Worm (Caenorhabditis elegans) whole organism, early embryonic: ENCODE data around the gene oig-8.

ENCODE experiments used
- B0310.2 ChIP-seq: sonication (generic microtip); optimal IDR thresholded peaks from 2 replicates; lab custom pipeline; 2016; ENCODE audit warnings: mild to moderate bottlenecking, missing genetic modification characterization, missing compliant biosample characterization
- F13C5.2 ChIP-seq: sonication (generic microtip); optimal IDR thresholded peaks from 2 replicates; lab custom pipeline; 2017; ENCODE audit warnings: mild to moderate bottlenecking, missing genetic modification characterization, inconsistent platforms, missing compliant biosample characterization
- aly-1 ChIP-seq: sonication (generic microtip); optimal IDR thresholded peaks from 2 replicates; lab custom pipeline; 2016; ENCODE audit warnings: missing genetic modification characterization, missing compliant biosample characterization
- ama-1 ChIP-seq: fragments of 150-350 bp; optimal IDR thresholded peaks from 2 replicates; lab custom pipeline; 2014
- ceh-13 ChIP-seq: fragments of 200-800 bp; sonication (Bioruptor generic); optimal IDR thresholded peaks from 2 replicates; lab custom pipeline; 2018; ENCODE audit warnings: mild to moderate bottlenecking, missing genetic modification characterization, missing compliant biosample characterization
- ceh-36 ChIP-seq: sonication (generic microtip); optimal IDR thresholded peaks from 2 replicates; lab custom pipeline; 2016; ENCODE audit warnings: missing genetic modification characterization, inconsistent platforms, missing compliant biosample characterization
- ets-7 ChIP-seq: sonication (generic microtip); optimal IDR thresholded peaks from 2 replicates; lab custom pipeline; 2016; ENCODE audit warnings: missing genotype, missing genetic modification characterization, missing compliant biosample characterization
- flt-1 ChIP-seq: fragments of 200-800 bp; sonication (Bioruptor generic); IDR thresholded peaks from 2 replicates; pipeline ENCODE4 v1.3.6; 2022; ENCODE audit warnings: missing genetic modification characterization, missing compliant biosample characterization
- hmbx-1 ChIP-seq: sonication (generic microtip); optimal IDR thresholded peaks from 2 replicates; lab custom pipeline; 2016; ENCODE audit warnings: mild to moderate bottlenecking, missing genetic modification characterization, missing compliant biosample characterization
- hmg-4 ChIP-seq: fragments of 200-800 bp; sonication (Bioruptor generic); optimal IDR thresholded peaks from 2 replicates; lab custom pipeline; 2018; ENCODE audit warnings: mild to moderate bottlenecking, missing genetic modification characterization, missing compliant biosample characterization
- hnd-1 ChIP-seq: sonication (generic microtip); optimal IDR thresholded peaks from 2 replicates; lab custom pipeline; 2016; ENCODE audit warnings: missing genetic modification characterization, missing compliant biosample characterization
- pes-1 ChIP-seq: fragments of 200-800 bp; sonication (Bioruptor generic); IDR thresholded peaks from 2 replicates; pipeline ENCODE4 v1.3.6; 2022; ENCODE audit warnings: missing genetic modification reagents, missing genetic modification characterization, missing compliant biosample characterization
- scrt-1 ChIP-seq: fragments of 200-800 bp; sonication (Bioruptor generic); IDR thresholded peaks from 2 replicates; pipeline ENCODE4 v1.3.6; 2022; ENCODE audit warnings: missing genetic modification characterization, missing compliant biosample characterization
- sea-1 ChIP-seq: fragments of 200-800 bp; sonication (Bioruptor generic); conservative IDR thresholded peaks from 2 replicates; pipeline ENCODE4 v1.3.6; 2022; ENCODE audit warnings: missing genetic modification characterization, missing compliant biosample characterization
- tbx-11 ChIP-seq: fragments of 200-800 bp; sonication (Bioruptor generic); IDR thresholded peaks from 2 replicates; pipeline ENCODE4 v1.3.6; 2022; ENCODE audit warnings: missing genetic modification characterization, missing compliant biosample characterization
- tbx-37 ChIP-seq: fragments of 200-800 bp; sonication (Bioruptor generic); conservative IDR thresholded peaks from 2 replicates; pipeline ENCODE4 v1.3.6; 2022; ENCODE audit warnings: missing genetic modification reagents, missing genetic modification characterization, missing compliant biosample characterization
- tra-4 ChIP-seq: sonication (generic microtip); optimal IDR thresholded peaks from 2 replicates; lab custom pipeline; 2017; ENCODE audit warnings: missing genetic modification characterization, missing compliant biosample characterization

The oig-8 gene

ce11 chrII:6649026-6649425 is at the start of gene oig-8:
Gene oig-8, minus strand, starts transcription at chrII:6649126.
- TF ChIP-seq hmbx-1 (no peak), B0310.2 (tag; lab: Kevin White, UChicago) (no peak), aly-1 (tag; lab: Kevin White, UChicago) (no peak), flt-1 (GFP tag; lab: Robert Waterston, UW) (no peak), tbx-11 (no peak), pes-1 (GFP tag; lab: Robert Waterston, UW) (no peak), sea-1 (GFP tag; lab: Robert Waterston, UW) (no peak), ceh-36 (tag; lab: Kevin White, UChicago) (no peak), hnd-1 (tag; lab: Kevin White, UChicago) (no peak), tbx-37 (GFP tag; lab: Robert Waterston, UW) (no peak), ama-1 (lab: Kevin White, UChicago) (no peak), scrt-1 (no peak), tra-4 (tag; lab: Kevin White, UChicago) (no peak), ets-7 (no peak), F13C5.2 (no peak), ceh-13 (GFP tag; lab: Kevin White, UChicago) (no peak), hmg-4 (GFP tag; lab: Kevin White, UChicago) (no peak)

ce11 chrII:6695388-6695787 is 46.5 kb upstream of the oig-8 start, which contains the start of gene C18H9.5:
Gene C18H9.5, minus strand, starts transcription at chrII:6695566.
- no peak for TF ChIP-seq hnd-1 (tag; lab: Kevin White, UChicago)
- no peak for TF ChIP-seq aly-1 (tag; lab: Kevin White, UChicago)
- TF ChIP-seq ceh-36 (tag; lab: Kevin White, UChicago): no peak
- no peak for TF ChIP-seq ets-7
- no peak for TF ChIP-seq tra-4 (tag; lab: Kevin White, UChicago)
- no peak for TF ChIP-seq flt-1 (GFP tag; lab: Robert Waterston, UW)
- no peak for TF ChIP-seq hmg-4 (GFP tag; lab: Kevin White, UChicago)
- TF ChIP-seq hmbx-1: no peak
- TF ChIP-seq B0310.2 (tag; lab: Kevin White, UChicago): no peak
- TF ChIP-seq sea-1 (GFP tag; lab: Robert Waterston, UW): no peak

- TF ChIP-seq pes-1 (GFP tag; lab: Robert Waterston, UW): no peak
- TF ChIP-seq hmg-4 (GFP tag; lab: Kevin White, UChicago): no peak
- no peak for TF ChIP-seq ceh-36 (tag; lab: Kevin White, UChicago)
- TF ChIP-seq ceh-13 (GFP tag; lab: Kevin White, UChicago): no peak
- no peak for TF ChIP-seq tbx-37 (GFP tag; lab: Robert Waterston, UW)
- TF ChIP-seq ets-7: no peak
- no peak for TF ChIP-seq flt-1 (GFP tag; lab: Robert Waterston, UW)
- TF ChIP-seq tbx-11: no peak
- no peak for TF ChIP-seq B0310.2 (tag; lab: Kevin White, UChicago)
Observed at ce11 chrII:6689088-6689487, 40.2 kb upstream of the oig-8 start.

ce11 chrII:6685964-6686363 is 37.0 kb upstream of the oig-8 start:
- no peak for TF ChIP-seq ets-7
- TF ChIP-seq hnd-1 (tag; lab: Kevin White, UChicago): no peak
- TF ChIP-seq ama-1 (lab: Kevin White, UChicago): no peak
- no peak for TF ChIP-seq sea-1 (GFP tag; lab: Robert Waterston, UW)
- TF ChIP-seq tra-4 (tag; lab: Kevin White, UChicago): no peak
- TF ChIP-seq tbx-37 (GFP tag; lab: Robert Waterston, UW): no peak
- no peak for TF ChIP-seq hmg-4 (GFP tag; lab: Kevin White, UChicago)
- TF ChIP-seq scrt-1: no peak
- TF ChIP-seq hmbx-1: no peak

ce11 chrII:6683663-6684285 is 34.8 kb upstream of the oig-8 start, which contains the start of gene gyf-1:
Gene gyf-1, plus strand, starts transcription at chrII:6684235.
- TF ChIP-seq F13C5.2 (no peak), hmbx-1 (no peak), hnd-1 (tag; lab: Kevin White, UChicago) (no peak), scrt-1 (no peak), tbx-11 (no peak)

ce11 chrII:6682918-6683317 is 34.0 kb upstream of the oig-8 start:
- TF ChIP-seq ceh-13 (GFP tag; lab: Kevin White, UChicago): no peak
- no peak for TF ChIP-seq hmg-4 (GFP tag; lab: Kevin White, UChicago)
- TF ChIP-seq flt-1 (GFP tag; lab: Robert Waterston, UW): no peak
- no peak for TF ChIP-seq B0310.2 (tag; lab: Kevin White, UChicago)
- TF ChIP-seq tbx-11: no peak
- no peak for TF ChIP-seq tra-4 (tag; lab: Kevin White, UChicago)
- no peak for TF ChIP-seq aly-1 (tag; lab: Kevin White, UChicago)
- TF ChIP-seq hmbx-1: no peak
- no peak for TF ChIP-seq F13C5.2
- TF ChIP-seq scrt-1: no peak

- TF ChIP-seq tbx-37 (GFP tag; lab: Robert Waterston, UW) (no peak), F13C5.2 (no peak), B0310.2 (tag; lab: Kevin White, UChicago) (no peak), scrt-1 (no peak), hnd-1 (tag; lab: Kevin White, UChicago) (no peak), hmg-4 (GFP tag; lab: Kevin White, UChicago) (no peak), flt-1 (GFP tag; lab: Robert Waterston, UW) (no peak), tbx-11 (no peak), ceh-13 (GFP tag; lab: Kevin White, UChicago) (no peak)
Observed at ce11 chrII:6681478-6681877, 32.6 kb upstream of the oig-8 start.

ce11 chrII:6679724-6680123 is 30.8 kb upstream of the oig-8 start, which contains the start of gene ift-74:
Gene ift-74, plus strand, starts transcription at chrII:6680024.
- no peak for TF ChIP-seq tbx-37 (GFP tag; lab: Robert Waterston, UW)
- TF ChIP-seq ama-1 (lab: Kevin White, UChicago): no peak
- TF ChIP-seq ets-7: no peak
- TF ChIP-seq ceh-36 (tag; lab: Kevin White, UChicago): no peak
- no peak for TF ChIP-seq hmg-4 (GFP tag; lab: Kevin White, UChicago)
- TF ChIP-seq B0310.2 (tag; lab: Kevin White, UChicago): no peak
- no peak for TF ChIP-seq tra-4 (tag; lab: Kevin White, UChicago)
- TF ChIP-seq ceh-13 (GFP tag; lab: Kevin White, UChicago): no peak
- no peak for TF ChIP-seq pes-1 (GFP tag; lab: Robert Waterston, UW)
- no peak for TF ChIP-seq hnd-1 (tag; lab: Kevin White, UChicago)
- no peak for TF ChIP-seq scrt-1
- no peak for TF ChIP-seq hmbx-1
- no peak for TF ChIP-seq aly-1 (tag; lab: Kevin White, UChicago)
- TF ChIP-seq tbx-11: no peak
- TF ChIP-seq sea-1 (GFP tag; lab: Robert Waterston, UW): no peak
- no peak for TF ChIP-seq F13C5.2
- TF ChIP-seq flt-1 (GFP tag; lab: Robert Waterston, UW): no peak
